Fruit fly (Drosophila melanogaster) whole organism, embryonic: ENCODE measurements around the gene Arpc4.

ENCODE experiments used
- B-H2 ChIP-seq: fragments of 200-800 bp; sonication (Bioruptor generic); optimal IDR thresholded peaks from 2 replicates; lab custom pipeline; 2018; ENCODE audit warnings: missing biosample characterization, mild to moderate bottlenecking, missing genetic modification characterization
- C15 ChIP-seq: fragments of 200-800 bp; sonication (Bioruptor generic); IDR thresholded peaks from 3 replicates; pipeline ENCODE4 v1.3.6; 2022; ENCODE audit warnings: missing biosample characterization, missing genetic modification characterization
- CG10274 ChIP-seq: fragments of 200-800 bp; sonication (Bioruptor generic); optimal IDR thresholded peaks from 3 replicates; lab custom pipeline; 2017; ENCODE audit warnings: missing biosample characterization, mild to moderate bottlenecking, missing genetic modification characterization
- CG10366 ChIP-seq: fragments of 200-800 bp; sonication (Bioruptor generic); IDR thresholded peaks from 2 replicates; pipeline ENCODE4 v1.3.6; 2022; ENCODE audit warnings: missing biosample characterization, missing genetic modification characterization
- CG11085 ChIP-seq: fragments of 200-800 bp; sonication (Bioruptor generic); IDR thresholded peaks from 2 replicates; pipeline ENCODE4 v1.3.6; 2022; ENCODE audit warnings: missing biosample characterization, missing genetic modification characterization
- CG13123 ChIP-seq: fragments of 200-800 bp; sonication (Bioruptor generic); optimal IDR thresholded peaks from 2 replicates; lab custom pipeline; 2016; ENCODE audit warnings: missing biosample characterization, missing genetic modification characterization
- CG13894 ChIP-seq: fragments of 200-800 bp; sonication (Bioruptor generic); optimal IDR thresholded peaks from 3 replicates; lab custom pipeline; 2018; ENCODE audit warnings: missing biosample characterization, mild to moderate bottlenecking, missing genetic modification characterization, moderate library complexity
- CG14667 ChIP-seq: fragments of 200-800 bp; sonication (Bioruptor generic); IDR thresholded peaks from 2 replicates; pipeline ENCODE4 v1.3.6; 2022; ENCODE audit warnings: missing biosample characterization, missing genetic modification characterization
- CG15269 ChIP-seq: fragments of 200-800 bp; sonication (Bioruptor generic); optimal IDR thresholded peaks from 2 replicates; lab custom pipeline; 2018; ENCODE audit warnings: missing biosample characterization, mild to moderate bottlenecking, missing genetic modification characterization, moderate library complexity
- CG17829 ChIP-seq: fragments of 200-800 bp; optimal IDR thresholded peaks from 2 replicates; lab custom pipeline; 2019; ENCODE audit warnings: missing biosample characterization, mild to moderate bottlenecking, missing genetic modification characterization, moderate library complexity
- CG18262 ChIP-seq: fragments of 200-800 bp; optimal IDR thresholded peaks from 3 replicates; lab custom pipeline; 2019; ENCODE audit warnings: missing biosample characterization, mild to moderate bottlenecking, missing genetic modification characterization, moderate library complexity
- CG1832 ChIP-seq: fragments of 200-800 bp; sonication (Bioruptor generic); optimal IDR thresholded peaks from 2 replicates; lab custom pipeline; 2017; ENCODE audit warnings: missing biosample characterization, mild to moderate bottlenecking, missing genetic modification characterization, inconsistent platforms
- CG18599 ChIP-seq: fragments of 200-800 bp; sonication (Bioruptor generic); optimal IDR thresholded peaks from 3 replicates; lab custom pipeline; 2017; ENCODE audit warnings: missing biosample characterization, missing genetic modification characterization, mild to moderate bottlenecking, moderate library complexity, missing genetic modification reagents
- CG2889 ChIP-seq: fragments of 200-800 bp; sonication (Bioruptor generic); IDR thresholded peaks from 3 replicates; pipeline ENCODE4 v1.3.6; 2022; ENCODE audit warnings: missing biosample characterization, missing genetic modification characterization
- CG3838 ChIP-seq: fragments of 200-800 bp; sonication (Bioruptor generic); optimal IDR thresholded peaks from 3 replicates; lab custom pipeline; 2016; ENCODE audit warnings: missing biosample characterization, missing genetic modification characterization
- CG4404 ChIP-seq: fragments of 200-800 bp; sonication (Bioruptor generic); IDR thresholded peaks from 2 replicates; pipeline ENCODE4 v1.3.6; 2022; ENCODE audit warnings: missing biosample characterization, missing genetic modification characterization
- CG7372 ChIP-seq: fragments of 200-800 bp; sonication (Bioruptor generic); IDR thresholded peaks from 2 replicates; pipeline ENCODE4 v1.3.6; 2022; ENCODE audit warnings: missing biosample characterization, missing genetic modification characterization
- CG7963 ChIP-seq: fragments of 200-800 bp; sonication (Bioruptor generic); IDR thresholded peaks from 3 replicates; pipeline ENCODE4 v1.3.6; 2022; ENCODE audit warnings: missing biosample characterization, missing genetic modification characterization; ENCODE audit not compliant: partially characterized antibody
- CG7987 ChIP-seq: fragments of 200-800 bp; sonication (Bioruptor generic); optimal IDR thresholded peaks from 2 replicates; lab custom pipeline; 2018; ENCODE audit warnings: missing biosample characterization, mild to moderate bottlenecking, missing genetic modification characterization, moderate library complexity
- CG8290 ChIP-seq, 3 experiments: fragments of 200-800 bp; sonication (Bioruptor generic); optimal IDR thresholded peaks; 2 replicates each; lab custom pipeline; 2016 to 2019; ENCODE audit warnings: missing biosample characterization in 3 of 3, missing genetic modification characterization in 3 of 3, mild to moderate bottlenecking in 2 of 3, moderate library complexity in 1 of 3
- CG9817 ChIP-seq: fragments of 200-800 bp; sonication (Bioruptor generic); optimal IDR thresholded peaks from 2 replicates; lab custom pipeline; 2018; ENCODE audit warnings: missing biosample characterization, mild to moderate bottlenecking, missing genetic modification characterization, moderate library complexity
- Doc2 ChIP-seq: fragments of 200-800 bp; sonication (Bioruptor generic); IDR thresholded peaks from 2 replicates; pipeline ENCODE4 v1.3.6; 2022; ENCODE audit warnings: missing biosample characterization, missing genetic modification characterization
- H15 ChIP-seq: fragments of 200-800 bp; sonication (Bioruptor generic); IDR thresholded peaks from 3 replicates; pipeline ENCODE4 v1.3.6; 2022; ENCODE audit warnings: missing biosample characterization, missing genetic modification characterization
- Jarid2 ChIP-seq: fragments of 200-800 bp; sonication (Bioruptor generic); optimal IDR thresholded peaks from 3 replicates; lab custom pipeline; 2017; ENCODE audit warnings: mild to moderate bottlenecking, missing biosample characterization, missing genetic modification reagents, missing genetic modification characterization
- Lim3 ChIP-seq: fragments of 200-800 bp; sonication (Bioruptor generic); IDR thresholded peaks from 2 replicates; pipeline ENCODE4 v1.3.6; 2022; ENCODE audit warnings: missing biosample characterization, missing genetic modification characterization
- Max ChIP-seq: fragments of 200-800 bp; sonication (Bioruptor generic); optimal IDR thresholded peaks from 2 replicates; lab custom pipeline; 2016; ENCODE audit warnings: missing biosample characterization, mild to moderate bottlenecking, missing genetic modification characterization
- Neu2 ChIP-seq: fragments of 200-800 bp; sonication (Bioruptor generic); optimal IDR thresholded peaks from 3 replicates; lab custom pipeline; 2016; ENCODE audit warnings: missing biosample characterization, missing genetic modification characterization, borderline replicate concordance
- Nf-YB ChIP-seq: fragments of 200-800 bp; sonication (Bioruptor generic); optimal IDR thresholded peaks from 3 replicates; lab custom pipeline; 2019; ENCODE audit warnings: missing biosample characterization, mild to moderate bottlenecking, missing genetic modification characterization, moderate library complexity
- Rx ChIP-seq: fragments of 200-800 bp; sonication (Bioruptor generic); IDR thresholded peaks from 2 replicates; pipeline ENCODE4 v1.3.6; 2022; ENCODE audit warnings: missing biosample characterization, missing genetic modification characterization
- Tbp ChIP-seq: fragments of >200 bp; optimal IDR thresholded peaks from 2 replicates; lab custom pipeline; 2018; ENCODE audit warnings: missing biosample characterization, missing genetic modification characterization
- Usf ChIP-seq: fragments of 200-800 bp; sonication (Bioruptor generic); optimal IDR thresholded peaks from 2 replicates; lab custom pipeline; 2017; ENCODE audit warnings: missing genotype, missing biosample characterization, missing genetic modification characterization
- YL-1 ChIP-seq: fragments of 200-800 bp; sonication (Bioruptor generic); optimal IDR thresholded peaks from 3 replicates; lab custom pipeline; 2017; ENCODE audit warnings: missing biosample characterization, mild to moderate bottlenecking, missing genetic modification characterization
- bbx ChIP-seq: fragments of 200-800 bp; sonication (Bioruptor generic); IDR thresholded peaks from 2 replicates; pipeline ENCODE4 v1.3.6; 2022; ENCODE audit warnings: missing biosample characterization, missing genetic modification characterization; ENCODE audit not compliant: partially characterized antibody
- bigmax ChIP-seq: fragments of 200-800 bp; sonication (Bioruptor generic); optimal IDR thresholded peaks from 2 replicates; lab custom pipeline; 2018; ENCODE audit warnings: missing biosample characterization, mild to moderate bottlenecking, missing genetic modification characterization
- br ChIP-seq: fragments of >200 bp; optimal IDR thresholded peaks from 2 replicates; lab custom pipeline; 2017
- bsh ChIP-seq, 2 experiments: fragments of 200-800 bp; sonication (Bioruptor generic); optimal IDR thresholded peaks; 2 replicates each; lab custom pipeline; 2017 to 2018; ENCODE audit warnings: mild to moderate bottlenecking in 2 of 2, missing biosample characterization in 2 of 2, missing genetic modification characterization in 2 of 2, moderate library complexity in 1 of 2
- caup ChIP-seq: fragments of 200-800 bp; sonication (Bioruptor generic); optimal IDR thresholded peaks from 3 replicates; lab custom pipeline; 2017; ENCODE audit warnings: missing biosample characterization, mild to moderate bottlenecking, missing genetic modification characterization, moderate library complexity; ENCODE audit not compliant: severe bottlenecking
- esg ChIP-seq: fragments of 200-800 bp; sonication (Bioruptor generic); conservative IDR thresholded peaks from 2 replicates; pipeline ENCODE4 v1.3.6; 2022; ENCODE audit warnings: missing biosample characterization, missing genetic modification characterization
- gcm2 ChIP-seq: fragments of 200-800 bp; sonication (Bioruptor generic); optimal IDR thresholded peaks from 2 replicates; lab custom pipeline; 2016; ENCODE audit warnings: missing biosample characterization, missing genetic modification characterization
- lab ChIP-seq: fragments of 200-800 bp; sonication (Bioruptor generic); optimal IDR thresholded peaks from 3 replicates; lab custom pipeline; 2017; ENCODE audit warnings: missing biosample characterization, missing genetic modification characterization, mild to moderate bottlenecking, moderate library complexity, missing genetic modification reagents
- mam ChIP-seq: fragments of 200-800 bp; sonication (Bioruptor generic); optimal IDR thresholded peaks from 3 replicates; lab custom pipeline; 2016; ENCODE audit warnings: missing biosample characterization, missing genetic modification characterization
- p53 ChIP-seq: fragments of 200-800 bp; sonication (Bioruptor generic); optimal IDR thresholded peaks from 2 replicates; lab custom pipeline; 2016; ENCODE audit warnings: missing biosample characterization, missing genetic modification characterization
- pan ChIP-seq, 4 experiments: fragments of >200 bp in 3 of 4; fragments of 200-800 bp in 1 of 4; sonication (Bioruptor generic) in 1 of 4; optimal IDR thresholded peaks in 3 of 4; IDR thresholded peaks in 1 of 4; 2 replicates each; pipeline versions ENCODE4 v1.3.6 to Lab custom; 2017 to 2022; ENCODE audit warnings: missing biosample characterization in 2 of 4, missing genetic modification characterization in 2 of 4, mixed read lengths in 1 of 4
- sc ChIP-seq, 3 experiments: fragments of >200 bp in 2 of 3; fragments of 200-800 bp in 1 of 3; sonication (Bioruptor generic) in 1 of 3; optimal IDR thresholded peaks; 2 replicates in 2 of 3; 3 replicates in 1 of 3; lab custom pipeline; 2017; ENCODE audit warnings: mild to moderate bottlenecking in 1 of 3, missing biosample characterization in 1 of 3, missing genetic modification characterization in 1 of 3, missing genetic modification reagents in 1 of 3
- stc ChIP-seq: fragments of 200-800 bp; sonication (Bioruptor generic); IDR thresholded peaks from 2 replicates; pipeline ENCODE4 v1.3.6; 2022; ENCODE audit warnings: missing biosample characterization, missing genetic modification characterization
- tap ChIP-seq: fragments of 200-800 bp; optimal IDR thresholded peaks from 3 replicates; lab custom pipeline; 2019; ENCODE audit warnings: missing biosample characterization, mild to moderate bottlenecking, missing genetic modification characterization, moderate library complexity
- wek ChIP-seq: fragments of 200-800 bp; sonication (Bioruptor generic); optimal IDR thresholded peaks from 3 replicates; lab custom pipeline; 2018; ENCODE audit warnings: missing biosample characterization, mild to moderate bottlenecking, missing genetic modification characterization, moderate library complexity

Arpc4 gene

DNA sequence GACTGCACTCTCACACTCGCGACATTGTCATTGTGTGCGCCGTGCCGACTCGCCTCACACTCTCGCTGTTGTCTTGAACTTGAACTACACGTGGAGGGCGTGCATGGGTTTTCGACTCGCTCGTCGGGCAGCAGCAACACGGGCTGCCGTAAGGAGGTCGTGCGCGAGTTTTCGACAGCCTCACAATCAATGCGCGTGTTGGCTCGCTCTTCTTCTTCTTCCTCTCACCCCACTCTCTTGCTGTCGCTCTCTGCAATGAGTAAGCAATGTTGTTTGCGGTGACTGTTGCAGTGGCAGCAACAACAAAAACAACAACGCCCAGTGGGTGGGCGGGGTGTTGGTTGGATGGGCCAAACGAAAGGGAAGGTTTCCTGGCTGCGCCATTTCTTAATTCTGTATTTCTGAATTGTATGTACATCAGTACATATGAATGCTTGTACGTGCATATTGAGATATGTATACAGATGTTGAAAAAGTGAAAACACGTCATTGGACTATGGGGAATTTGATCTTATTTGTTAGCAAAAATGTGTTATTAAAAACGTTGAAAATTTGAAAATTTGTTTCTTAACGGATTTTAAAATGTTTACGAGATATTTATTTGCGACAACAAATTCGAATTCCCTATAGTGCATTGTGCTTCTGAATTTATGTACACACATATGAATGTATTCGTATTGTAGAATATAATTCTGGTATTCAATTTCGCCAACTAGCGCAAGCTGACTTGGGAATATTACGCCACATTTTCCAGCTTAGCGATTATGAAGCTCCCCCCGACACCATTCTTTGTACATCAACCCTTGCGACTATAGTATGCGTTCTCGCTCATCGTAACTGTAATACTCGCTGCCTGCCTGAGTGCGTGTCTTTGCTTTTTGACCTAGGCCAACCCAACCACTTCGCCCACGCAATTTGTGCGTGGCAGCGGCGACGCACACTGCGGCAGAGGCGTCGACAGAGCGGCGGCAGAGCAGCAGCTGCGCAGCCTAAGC, 36.3 kb upstream of the Arpc4 start (continued):
- TF ChIP-seq Rx (GFP tag; lab: Robert Waterston, UW) (no peak), CG3838 (GFP tag; lab: Kevin White, UChicago) (peak; percentile 61), Tbp (GFP tag; lab: Kevin White, UChicago) (no peak), Nf-YB (GFP tag; lab: Kevin White, UChicago) (no peak), esg (GFP tag; lab: Robert Waterston, UW) (no peak), bigmax (GFP tag; lab: Kevin White, UChicago) (no peak), Doc2 (GFP tag; lab: Robert Waterston, UW) (no peak), mam (peak; percentile 40), CG7372 (GFP tag; lab: Robert Waterston, UW) (no peak), stc (no peak), Usf (GFP tag; lab: Kevin White, UChicago) (peak; percentile 1), Lim3 (no peak), C15 (GFP tag; lab: Robert Waterston, UW) (no peak), H15 (GFP tag; lab: Robert Waterston, UW) (no peak), tap (tag; lab: Kevin White, UChicago) (peak; percentile 12), CG2889 (no peak), gcm2 (GFP tag; lab: Kevin White, UChicago) (no peak), CG15269 (tag; lab: Kevin White, UChicago) (no peak), CG18599 (peak; percentile 65), CG4404 (no peak), Neu2 (no peak), sc (optimal IDR thresholded peaks at IDR 0.05; lab: Kevin White, UChicago) (no peak), sc (GFP tag; optimal IDR thresholded peaks at IDR 0.05; lab: Kevin White, UChicago) (peak; percentile 25), CG18262 (no peak), pan (optimal IDR thresholded peaks at IDR 0.05; lab: Kevin White, UChicago) (no peak), pan (GFP tag; optimal IDR thresholded peaks at IDR 0.05 in 1 of 2, IDR thresholded peaks at IDR 0.05 in 1 of 2) (peak in 1 of 2 experiments; percentile 39), p53 (GFP tag; lab: Kevin White, UChicago) (no peak), YL-1 (no peak), CG17829 (tag; lab: Kevin White, UChicago) (peak; percentile 27), CG10274 (GFP tag; lab: Kevin White, UChicago) (no peak), wek (no peak), caup (peak; percentile 35), br (lab: Kevin White, UChicago) (no peak), CG7963 (GFP tag; lab: Robert Waterston, UW) (no peak), CG13894 (tag; lab: Kevin White, UChicago) (peak; percentile 86), CG9817 (tag; lab: Kevin White, UChicago) (no peak), Jarid2 (GFP tag; lab: Kevin White, UChicago) (no peak), Max (GFP tag; lab: Kevin White, UChicago) (peak; percentile 81), CG10366 (GFP tag; lab: Robert Waterston, UW) (no peak), CG1832 (GFP tag; lab: Kevin White, UChicago) (no peak), B-H2 (GFP tag; lab: Kevin White, UChicago) (peak; percentile 60), lab (GFP tag; lab: Kevin White, UChicago) (peak; percentile 46), CG11085 (GFP tag; lab: Robert Waterston, UW) (no peak), CG7987 (peak; percentile 95), bbx (GFP tag; lab: Robert Waterston, UW) (peak; percentile 71), CG13123 (GFP tag; lab: Kevin White, UChicago) (no peak), CG14667 (GFP tag; lab: Robert Waterston, UW) (no peak), bsh (GFP tag; optimal IDR thresholded peaks at IDR 0.05; lab: Kevin White, UChicago) (peak in 1 of 2 experiments; percentile 13), CG8290 (GFP tag; optimal IDR thresholded peaks at IDR 0.05; lab: Kevin White, UChicago) (no peak), CG8290 (tag; optimal IDR thresholded peaks at IDR 0.05; lab: Kevin White, UChicago) (peak in 1 of 2 experiments; percentile 73)
